Worm (Caenorhabditis elegans): ENCODE results near the gene srz-14.

srz-14 gene

ce11 chrV:16198016-16198415 lies 14.6 kb downstream of the srz-14 start, which contains the start of gene F11A5.5:
Gene F11A5.5, plus strand, starts transcription at chrV:16198316.
- TF ChIP-seq Y53G8AR.9 (GFP tag; conservative IDR thresholded peaks at IDR 0.05) = no peak
- no peak for TF ChIP-seq hlh-26 (GFP tag; conservative IDR thresholded peaks at IDR 0.05)

- TF ChIP-seq Y53F4B.3 (GFP tag; IDR thresholded peaks at IDR 0.05) = no peak
- no peak for TF ChIP-seq F57A8.1 (GFP tag; optimal IDR thresholded peaks at IDR 0.05)
- no peak for TF ChIP-seq egrh-3 (GFP tag; IDR thresholded peaks at IDR 0.05)
- no peak for TF ChIP-seq hsf-1 (GFP tag; IDR thresholded peaks at IDR 0.05)
- no peak for TF ChIP-seq bed-2 (GFP tag; IDR thresholded peaks at IDR 0.05)
- TF ChIP-seq ZK185.1 (tag; optimal IDR thresholded peaks at IDR 0.05; ENCODE audit: poor library complexity, severe bottlenecking) = no peak
- no peak for TF ChIP-seq unc-130 (GFP tag; optimal IDR thresholded peaks at IDR 0.05)
- no peak for TF ChIP-seq F33H1.4 (GFP tag; IDR thresholded peaks at IDR 0.05)
- TF ChIP-seq rec-8 (tag; optimal IDR thresholded peaks at IDR 0.05) = no peak
Observed at ce11 chrV:16201730-16202129, 18.3 kb downstream of the srz-14 start, which contains the start of gene F11A5.17. Gene F11A5.17, plus strand, starts transcription at chrV:16202030.

- no peak for TF ChIP-seq F39B2.1 (GFP tag; IDR thresholded peaks at IDR 0.05)
- TF ChIP-seq snpc-1.1 (tag; optimal IDR thresholded peaks at IDR 0.05; ENCODE audit: insufficient read depth) = no peak
- TF ChIP-seq him-1 (tag; optimal IDR thresholded peaks at IDR 0.05) = no peak
- TF ChIP-seq somi-1 (GFP tag; optimal IDR thresholded peaks at IDR 0.05) = no peak
- no peak for TF ChIP-seq efl-1 (GFP tag; optimal IDR thresholded peaks at IDR 0.05)
- TF ChIP-seq cebp-2 (GFP tag; IDR thresholded peaks at IDR 0.05) = no peak
- TF ChIP-seq ceh-91 (GFP tag; IDR thresholded peaks at IDR 0.05) = no peak
- no peak for TF ChIP-seq ztf-18 (tag; optimal IDR thresholded peaks at IDR 0.05)
- no peak for TF ChIP-seq egrh-3 (GFP tag; IDR thresholded peaks at IDR 0.05)
- no peak for TF ChIP-seq nhr-27 (tag; optimal IDR thresholded peaks at IDR 0.05)
- TF ChIP-seq unc-130 (GFP tag; optimal IDR thresholded peaks at IDR 0.05) = no peak
- TF ChIP-seq ceh-100 (GFP tag; IDR thresholded peaks at IDR 0.05) = no peak
- TF ChIP-seq xnd-1 (tag; optimal IDR thresholded peaks at IDR 0.05) = no peak
- TF ChIP-seq Y53F4B.3 (GFP tag; IDR thresholded peaks at IDR 0.05) = no peak
- TF ChIP-seq lir-1 (GFP tag; conservative IDR thresholded peaks at IDR 0.05) = no peak
Observed at ce11 chrV:16202618-16203017, 19.2 kb downstream of the srz-14 start, which contains the start of gene F11A5.18. Gene F11A5.18, plus strand, starts transcription at chrV:16202918.

ce11 chrV:16204888-16205287 lies 21.4 kb downstream of the srz-14 start, which contains the start of gene irld-26:
Gene irld-26, plus strand, starts transcription at chrV:16205188.
- no peak for TF ChIP-seq F39B2.1 (GFP tag; IDR thresholded peaks at IDR 0.05)

ce11 chrV:16209837-16210236 lies 26.4 kb downstream of the srz-14 start, which contains the start of gene oac-15:
Gene oac-15, minus strand, starts transcription at chrV:16209937.
- TF ChIP-seq fkh-3 (tag; optimal IDR thresholded peaks at IDR 0.05) = no peak
- TF ChIP-seq die-1 (tag; optimal IDR thresholded peaks at IDR 0.05) = no peak
- no peak for TF ChIP-seq egl-44 (GFP tag; IDR thresholded peaks at IDR 0.05)

- TF ChIP-seq Y67H2A.10 (GFP tag; conservative IDR thresholded peaks at IDR 0.05) (no peak), C06A6.2 (GFP tag; conservative IDR thresholded peaks at IDR 0.05) (no peak), lin-40 (tag; optimal IDR thresholded peaks at IDR 0.05) (no peak), pha-4 (tag; optimal IDR thresholded peaks at IDR 0.05) (no peak), snpc-1.3 (tag; optimal IDR thresholded peaks at IDR 0.05; ENCODE audit: insufficient read depth) (no peak), let-607 (tag; optimal IDR thresholded peaks at IDR 0.05) (no peak), B0261.1 (tag; optimal IDR thresholded peaks at IDR 0.05) (no peak), zfh-2 (GFP tag; conservative IDR thresholded peaks at IDR 0.05) (peak; percentile 76)
Observed at ce11 chrV:16210257-16211002, 27.0 kb downstream of the srz-14 start, which contains the start of gene F11A5.16. Gene F11A5.16, plus strand, starts transcription at chrV:16210952.
